Worm (Caenorhabditis elegans): ENCODE results near the gene elt-3.

The elt-3 gene

DNA sequence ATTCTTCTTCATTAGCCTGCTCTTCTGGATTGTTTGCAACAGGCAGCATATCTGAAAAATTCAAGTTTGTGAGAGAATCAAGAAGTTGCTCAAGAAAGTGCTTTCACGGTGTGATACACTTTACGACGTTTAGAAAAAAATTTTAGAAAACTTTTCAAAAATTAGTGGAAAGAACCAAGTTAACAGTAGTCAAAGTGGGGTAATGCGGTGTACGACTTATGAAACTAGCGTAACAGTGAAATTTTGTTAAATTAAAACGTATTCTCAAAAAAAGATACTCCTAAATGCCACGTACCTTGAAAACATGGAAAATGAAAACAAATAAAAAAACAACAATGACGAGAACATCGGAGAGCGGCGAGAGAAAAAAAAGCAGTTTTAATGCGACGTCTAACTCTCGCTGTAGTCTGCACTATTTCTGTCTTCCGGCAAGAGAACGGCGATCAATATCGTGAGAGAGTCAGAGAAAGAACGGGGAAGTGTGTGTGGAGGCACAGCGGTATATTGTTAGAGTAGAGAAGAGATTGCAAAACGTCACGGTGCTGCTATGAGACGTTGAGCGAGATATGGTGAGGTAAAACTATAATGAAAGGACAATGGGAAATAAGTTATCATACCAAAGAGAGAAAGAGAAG is 17.4 kb upstream of the elt-3 start, which contains the start of gene ekl-5 (continued):
- TF ChIP-seq lin-29 (GFP tag; IDR thresholded peaks at IDR 0.05) = no peak
- no peak for TF ChIP-seq egl-27 (tag; optimal IDR thresholded peaks at IDR 0.05)
- no peak for TF ChIP-seq Y48G9A.11 (GFP tag; IDR thresholded peaks at IDR 0.05)
- TF ChIP-seq jun-1 (tag; optimal IDR thresholded peaks at IDR 0.05) = peak; percentile 32
- no peak for TF ChIP-seq tag-97 (GFP tag; IDR thresholded peaks at IDR 0.05)
- TF ChIP-seq lin-15B (tag; optimal IDR thresholded peaks at IDR 0.05) = no peak
- no peak for TF ChIP-seq F49E8.2 (tag; optimal IDR thresholded peaks at IDR 0.05; ENCODE audit: borderline replicate concordance)
- TF ChIP-seq mdl-1 (tag; optimal IDR thresholded peaks at IDR 0.05) = peak in 1 of 2 experiments; percentile 62
- TF ChIP-seq nhr-28 (tag; optimal IDR thresholded peaks at IDR 0.05) = peak; percentile 91
- TF ChIP-seq hlh-11 (tag; optimal IDR thresholded peaks at IDR 0.05) = peak; percentile 78
- TF ChIP-seq nhr-76 (tag; optimal IDR thresholded peaks at IDR 0.05) = no peak
- peak; percentile 65 for TF ChIP-seq mes-2 (tag; optimal IDR thresholded peaks at IDR 0.05; ENCODE audit: poor library complexity, severe bottlenecking)
- peak; percentile 25 for TF ChIP-seq mxl-3 (GFP tag; optimal IDR thresholded peaks at IDR 0.05)

DNA sequence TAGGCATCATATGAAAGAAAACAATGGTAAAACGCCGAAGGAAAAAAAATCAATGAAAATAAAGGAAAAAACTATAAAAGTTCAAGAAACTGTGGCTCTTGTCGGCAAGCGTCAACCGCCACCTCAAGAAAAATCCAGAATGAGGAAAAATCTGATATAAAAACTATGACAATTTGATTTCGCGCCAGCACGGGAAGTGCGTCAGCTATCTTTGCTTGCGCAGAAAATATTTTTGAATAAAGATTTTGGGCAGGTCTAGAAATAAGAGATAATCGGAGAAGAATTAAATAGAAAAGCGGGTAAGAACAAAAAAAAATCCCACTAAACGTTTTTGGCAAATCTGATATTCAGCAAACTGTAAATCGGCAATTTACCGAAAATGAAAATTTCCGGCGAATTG is 16.5 kb upstream of the elt-3 start:
- TF ChIP-seq nhr-48 (tag; optimal IDR thresholded peaks at IDR 0.05) (no peak), Y48G9A.11 (GFP tag; IDR thresholded peaks at IDR 0.05) (no peak), mes-2 (tag; optimal IDR thresholded peaks at IDR 0.05; ENCODE audit: poor library complexity, severe bottlenecking) (peak; percentile 43), unc-62 (GFP tag; optimal IDR thresholded peaks at IDR 0.05 in 1 of 2) (peak in 1 of 2 experiments; percentile 1), unc-62 (tag; optimal IDR thresholded peaks at IDR 0.05) (no peak), lsy-2 (tag; optimal IDR thresholded peaks at IDR 0.05) (peak in 1 of 2 experiments; percentile 23), nhr-102 (tag; optimal IDR thresholded peaks at IDR 0.05) (no peak), dpl-1 (GFP tag; optimal IDR thresholded peaks at IDR 0.05) (peak; percentile 76), dve-1 (tag; optimal IDR thresholded peaks at IDR 0.05; ENCODE audit: insufficient read depth) (peak; percentile 31), dmd-6 (GFP tag; IDR thresholded peaks at IDR 0.05) (0 out of 2 replicates have a peak, but pooled peaks have one; percentile 27), ces-1 (GFP tag; optimal IDR thresholded peaks at IDR 0.05) (no peak)

DNA sequence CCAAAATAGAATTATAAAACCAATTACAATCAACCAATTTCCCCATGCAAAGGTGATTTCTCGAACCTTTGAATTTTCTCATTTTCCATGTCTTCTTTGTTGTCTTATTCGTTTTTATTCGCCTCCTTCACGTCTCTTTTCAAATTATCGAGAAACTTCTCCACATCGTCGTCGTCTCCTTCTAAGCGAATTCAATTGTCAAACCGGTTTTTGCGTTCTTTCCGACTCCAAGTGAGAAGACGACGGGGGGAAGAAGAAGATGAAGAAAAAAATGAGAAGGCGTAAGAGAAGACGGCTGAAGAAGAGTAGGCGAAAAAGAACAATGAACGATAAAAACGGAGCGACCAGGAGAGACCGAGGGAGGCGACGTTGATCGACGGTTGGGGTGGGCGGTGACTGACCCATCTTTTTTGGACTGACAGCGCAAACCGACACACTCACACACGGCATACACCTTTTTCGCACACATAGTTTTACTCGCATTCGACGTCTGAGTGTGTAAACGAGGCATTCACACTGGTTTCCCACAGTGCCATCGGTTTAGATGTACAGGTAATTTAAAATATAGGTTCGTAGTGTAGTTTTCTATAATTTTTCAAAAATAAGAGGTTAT is 14.2 kb upstream of the elt-3 start:
- TF ChIP-seq rbr-2 (tag; optimal IDR thresholded peaks at IDR 0.05) = peak; percentile 57
- TF ChIP-seq mdt-29 (GFP tag; IDR thresholded peaks at IDR 0.05) = peak; percentile 62; the same call in 1 of the 2 replicates
- peak; percentile 32 for TF ChIP-seq fkh-10 (GFP tag; optimal IDR thresholded peaks at IDR 0.05)
- TF ChIP-seq ama-1 (optimal IDR thresholded peaks at IDR 0.05) = peak; percentile 9
- TF ChIP-seq lin-29 (GFP tag; IDR thresholded peaks at IDR 0.05) = 0 out of 2 replicates have a peak, but pooled peaks have one; percentile 37
- TF ChIP-seq ctbp-1 (GFP tag; IDR thresholded peaks at IDR 0.05) = 0 out of 2 replicates have a peak, but pooled peaks have one; percentile 44
- TF ChIP-seq mdl-1 (tag; optimal IDR thresholded peaks at IDR 0.05) = peak in 1 of 2 experiments; percentile 25
- no peak for TF ChIP-seq sdz-12 (GFP tag; optimal IDR thresholded peaks at IDR 0.05)
- TF ChIP-seq tra-1 (GFP tag; IDR thresholded peaks at IDR 0.05) = no peak
- TF ChIP-seq aha-1 (tag) = peak; percentile 90
- TF ChIP-seq skn-1 (tag; optimal IDR thresholded peaks at IDR 0.05) = no peak
- TF ChIP-seq set-16 (GFP tag; IDR thresholded peaks at IDR 0.05) = peak; percentile 47
- no peak for TF ChIP-seq zag-1 (tag; optimal IDR thresholded peaks at IDR 0.05)
- no peak for TF ChIP-seq F10B5.3 (tag; optimal IDR thresholded peaks at IDR 0.05)
- no peak for TF ChIP-seq lir-3 (tag; optimal IDR thresholded peaks at IDR 0.05)
- TF ChIP-seq daf-12 (tag; optimal IDR thresholded peaks at IDR 0.05) = no peak
- no peak for TF ChIP-seq Y5F2A.4 (GFP tag; optimal IDR thresholded peaks at IDR 0.05)
- TF ChIP-seq hlh-11 (tag; optimal IDR thresholded peaks at IDR 0.05) = peak; percentile 77
- peak; percentile 51; the same call in 1 of the 2 replicates for TF ChIP-seq T26A8.4 (GFP tag; IDR thresholded peaks at IDR 0.05)
- TF ChIP-seq aly-2 (tag; optimal IDR thresholded peaks at IDR 0.05) = no peak
- TF ChIP-seq mep-1 (tag; optimal IDR thresholded peaks at IDR 0.05) = peak; percentile 74
- peak; percentile 25; the same call in 1 of the 2 replicates for TF ChIP-seq dmd-6 (GFP tag; IDR thresholded peaks at IDR 0.05)
- TF ChIP-seq nhr-48 (tag; optimal IDR thresholded peaks at IDR 0.05) = peak; percentile 26
- TF ChIP-seq pha-4 (GFP tag; IDR thresholded peaks at IDR 0.05) = no peak
- no peak for TF ChIP-seq pha-4 (tag; optimal IDR thresholded peaks at IDR 0.05)
- peak in 1 of 2 experiments; percentile 46 for TF ChIP-seq lsy-2 (tag; optimal IDR thresholded peaks at IDR 0.05)
- peak; percentile 5 for TF ChIP-seq nhr-102 (tag; optimal IDR thresholded peaks at IDR 0.05)
- TF ChIP-seq dpl-1 (GFP tag; optimal IDR thresholded peaks at IDR 0.05) = peak; percentile 29
- TF ChIP-seq hlh-30 (tag; optimal IDR thresholded peaks at IDR 0.05; ENCODE audit: insufficient read depth) = peak; percentile 35
- peak in 1 of 2 experiments; percentile 95 for TF ChIP-seq unc-62 (GFP tag; optimal IDR thresholded peaks at IDR 0.05 in 1 of 2)
- no peak for TF ChIP-seq unc-62 (tag; optimal IDR thresholded peaks at IDR 0.05)
- TF ChIP-seq pqm-1 (tag; optimal IDR thresholded peaks at IDR 0.05) = no peak
- TF ChIP-seq ZK546.5 (tag; optimal IDR thresholded peaks at IDR 0.05) = no peak

Measured in whole organism, L4 larva.